Worm (Caenorhabditis elegans) whole organism, L4/young adult: ENCODE results near the gene B0035.21.

Experiments used
- dao-5 ChIP-seq: sonication (generic microtip); optimal IDR thresholded peaks from 2 replicates; lab custom pipeline; 2016; ENCODE audit warnings: missing genotype, missing genetic modification characterization, moderate library complexity, missing compliant biosample characterization
- him-1 ChIP-seq: sonication (generic microtip); optimal IDR thresholded peaks from 2 replicates; lab custom pipeline; 2016; ENCODE audit warnings: missing genotype, missing genetic modification reagents, missing genetic modification characterization, missing compliant biosample characterization

ce11 chrIV:11315688-11316087 lies 11.4 kb upstream of the B0035.21 start:
- TF ChIP-seq him-1, result no peak
- no peak for TF ChIP-seq dao-5 (tag; lab: Kevin White, UChicago)
